Fruit fly (Drosophila melanogaster) S2 (cell line): ENCODE measurements around the gene CG11911.

Experiments
- CG8478 ChIP-seq: fragments of >200 bp; optimal IDR thresholded peaks from 2 replicates; lab custom pipeline; 2018
- CTCF ChIP-seq, 2 experiments: fragments of >200 bp; optimal IDR thresholded peaks; 2 replicates each; lab custom pipeline; 2018

DNA sequence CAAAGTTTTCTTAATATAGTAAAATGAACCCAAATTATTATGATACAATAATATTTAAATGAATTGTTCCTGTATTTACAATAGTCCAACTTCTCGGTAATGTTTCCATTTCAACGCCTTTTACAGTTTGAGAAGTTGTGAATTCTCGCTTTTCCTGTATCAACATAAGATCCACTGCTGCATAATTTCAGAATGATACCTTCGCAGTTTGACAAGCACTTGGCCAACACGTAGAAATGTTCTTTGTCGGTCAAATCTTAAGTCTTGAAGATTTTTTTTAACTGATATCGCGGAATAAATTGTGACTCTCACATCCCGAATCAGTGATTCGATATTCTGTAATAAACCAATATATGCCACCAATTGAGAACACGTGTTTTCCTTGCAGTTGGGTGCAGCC, 26.6 kb upstream of the CG11911 start:
- TF ChIP-seq CG8478: no peak
- TF ChIP-seq CTCF (optimal IDR thresholded peaks at IDR 0.05; lab: Kevin White, UChicago): no peak
